Worm (Caenorhabditis elegans): ENCODE measurements around the gene srm-4.

Gene srm-4

DNA sequence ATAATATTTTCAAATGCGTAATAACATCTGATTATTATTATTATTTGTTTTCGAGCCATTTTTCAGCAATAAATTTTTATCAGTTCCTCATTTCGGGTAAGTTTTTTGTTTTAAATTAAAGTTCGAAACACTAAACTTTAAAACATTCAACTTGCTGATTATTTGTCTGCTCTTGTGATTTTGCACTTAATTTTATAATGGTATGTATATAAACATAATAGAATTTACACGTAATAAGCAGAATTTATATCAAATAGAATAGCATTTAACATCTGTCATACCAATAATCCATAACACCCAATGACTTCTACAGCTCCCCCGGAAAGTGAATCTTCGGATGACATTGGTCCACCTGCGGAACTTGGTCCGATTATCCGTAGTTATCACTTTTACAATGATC lies at the start of gene srm-4:
Gene srm-4 (plus strand): TSS at position 301 of the 400 bp plus-strand sequence.
- TF ChIP-seq nhr-28 (tag; optimal IDR thresholded peaks at IDR 0.05) = no peak
- TF ChIP-seq unc-120 (tag; optimal IDR thresholded peaks at IDR 0.05; ENCODE audit: poor library complexity, severe bottlenecking) = no peak
- no peak for TF ChIP-seq blmp-1 (tag; optimal IDR thresholded peaks at IDR 0.05)
- TF ChIP-seq mab-5 (tag; optimal IDR thresholded peaks at IDR 0.05) = no peak
- no peak for TF ChIP-seq ztf-11 (tag; optimal IDR thresholded peaks at IDR 0.05)
- no peak for TF ChIP-seq flh-1 (GFP tag; optimal IDR thresholded peaks at IDR 0.05)
- no peak for TF ChIP-seq pha-4 (tag; optimal IDR thresholded peaks at IDR 0.05)
- no peak for TF ChIP-seq hlh-1 (tag; optimal IDR thresholded peaks at IDR 0.05)
- no peak for TF ChIP-seq mls-2 (tag; optimal IDR thresholded peaks at IDR 0.05)
- no peak for TF ChIP-seq ceh-39 (tag; optimal IDR thresholded peaks at IDR 0.05)
- no peak for TF ChIP-seq sptf-1 (tag; optimal IDR thresholded peaks at IDR 0.05)
- no peak for TF ChIP-seq drap-1 (GFP tag; optimal IDR thresholded peaks at IDR 0.05)

DNA sequence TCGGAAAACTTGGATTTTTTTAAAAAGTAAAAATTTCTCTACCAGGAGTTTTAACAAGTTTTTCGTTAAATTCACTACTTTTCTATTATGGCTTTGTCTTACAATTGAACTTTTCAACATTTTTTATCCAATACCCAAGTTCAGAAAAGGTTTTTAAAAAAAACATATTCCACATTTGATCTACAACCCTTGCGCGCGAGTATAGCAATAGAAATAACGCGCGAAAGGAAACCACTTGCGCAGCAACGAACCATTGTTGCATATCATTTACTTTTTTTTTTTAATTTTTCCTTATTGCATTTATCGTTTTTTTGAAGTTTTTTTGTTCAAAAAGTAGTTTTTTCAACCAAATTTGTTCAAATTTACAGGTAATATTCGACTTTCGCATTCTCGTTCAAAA lies 47.4 kb upstream of the srm-4 start, which contains the start of gene F40G12.11:
Gene F40G12.11 (plus strand): TSS at position 369 of the 400 bp plus-strand sequence.
- no peak for TF ChIP-seq nhr-12 (tag; optimal IDR thresholded peaks at IDR 0.05)
- no peak for TF ChIP-seq blmp-1 (tag; optimal IDR thresholded peaks at IDR 0.05)
- no peak for TF ChIP-seq unc-39 (tag; optimal IDR thresholded peaks at IDR 0.05)
- no peak for TF ChIP-seq ceh-39 (tag; optimal IDR thresholded peaks at IDR 0.05)
- no peak for TF ChIP-seq lin-32 (GFP tag; optimal IDR thresholded peaks at IDR 0.05)
- TF ChIP-seq nhr-2 (tag; optimal IDR thresholded peaks at IDR 0.05) = no peak
- no peak for TF ChIP-seq mab-5 (tag; optimal IDR thresholded peaks at IDR 0.05)
- TF ChIP-seq ceh-43 (GFP tag; optimal IDR thresholded peaks at IDR 0.05) = no peak
- TF ChIP-seq mls-2 (tag; optimal IDR thresholded peaks at IDR 0.05) = no peak
- no peak for TF ChIP-seq unc-120 (tag; optimal IDR thresholded peaks at IDR 0.05; ENCODE audit: poor library complexity, severe bottlenecking)
- no peak for TF ChIP-seq mep-1 (tag; optimal IDR thresholded peaks at IDR 0.05)
- no peak for TF ChIP-seq pha-4 (tag; optimal IDR thresholded peaks at IDR 0.05)
- no peak for TF ChIP-seq ceh-83 (GFP tag; optimal IDR thresholded peaks at IDR 0.05)
- TF ChIP-seq nhr-28 (tag; optimal IDR thresholded peaks at IDR 0.05) = no peak
- no peak for TF ChIP-seq ztf-11 (tag; optimal IDR thresholded peaks at IDR 0.05)
- no peak for TF ChIP-seq lin-13 (tag; optimal IDR thresholded peaks at IDR 0.05)
- no peak for TF ChIP-seq elt-1 (tag; optimal IDR thresholded peaks at IDR 0.05; ENCODE audit: borderline replicate concordance, insufficient read depth)
- no peak for TF ChIP-seq ces-1 (GFP tag; optimal IDR thresholded peaks at IDR 0.05)

DNA sequence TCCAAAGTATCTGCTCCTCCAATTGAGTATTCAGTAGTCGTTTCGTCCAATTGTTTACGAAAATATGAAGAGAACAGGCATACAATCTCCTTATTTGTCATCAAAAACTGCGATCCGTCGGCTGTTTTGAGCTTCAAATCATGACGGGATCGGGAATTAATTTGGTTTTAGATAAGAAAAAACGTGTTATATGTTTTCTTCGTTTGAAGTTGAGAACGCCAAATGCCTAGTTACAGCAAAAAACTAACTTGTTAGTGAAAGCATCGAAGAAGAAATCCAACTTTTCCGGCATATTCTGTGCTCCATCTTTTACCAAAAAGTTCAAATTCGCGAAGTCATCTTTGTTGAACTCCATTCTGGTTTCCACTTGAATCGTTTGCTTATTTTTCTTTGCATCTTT lies 43.9 kb upstream of the srm-4 start, which contains the start of gene F14D7.1:
Gene F14D7.1 (minus strand): TSS at position 101 of the 400 bp plus-strand sequence.
- TF ChIP-seq cnd-1 (tag; optimal IDR thresholded peaks at IDR 0.05) (no peak), bed-3 (GFP tag; optimal IDR thresholded peaks at IDR 0.05) (no peak), elt-3 (tag; optimal IDR thresholded peaks at IDR 0.05) (no peak), lin-32 (GFP tag; optimal IDR thresholded peaks at IDR 0.05) (no peak), blmp-1 (tag; optimal IDR thresholded peaks at IDR 0.05) (no peak), nhr-12 (tag; optimal IDR thresholded peaks at IDR 0.05) (no peak), sem-2 (GFP tag; optimal IDR thresholded peaks at IDR 0.05) (no peak), ces-1 (GFP tag; optimal IDR thresholded peaks at IDR 0.05) (no peak), lin-13 (tag; optimal IDR thresholded peaks at IDR 0.05) (no peak), elt-1 (tag; optimal IDR thresholded peaks at IDR 0.05; ENCODE audit: borderline replicate concordance, insufficient read depth) (no peak), nhr-237 (tag; optimal IDR thresholded peaks at IDR 0.05) (no peak), mls-2 (tag; optimal IDR thresholded peaks at IDR 0.05) (no peak), nhr-2 (tag; optimal IDR thresholded peaks at IDR 0.05) (no peak), mab-5 (tag; optimal IDR thresholded peaks at IDR 0.05) (no peak), snpc-4 (tag; optimal IDR thresholded peaks at IDR 0.05) (no peak), unc-39 (tag; optimal IDR thresholded peaks at IDR 0.05) (no peak)

DNA sequence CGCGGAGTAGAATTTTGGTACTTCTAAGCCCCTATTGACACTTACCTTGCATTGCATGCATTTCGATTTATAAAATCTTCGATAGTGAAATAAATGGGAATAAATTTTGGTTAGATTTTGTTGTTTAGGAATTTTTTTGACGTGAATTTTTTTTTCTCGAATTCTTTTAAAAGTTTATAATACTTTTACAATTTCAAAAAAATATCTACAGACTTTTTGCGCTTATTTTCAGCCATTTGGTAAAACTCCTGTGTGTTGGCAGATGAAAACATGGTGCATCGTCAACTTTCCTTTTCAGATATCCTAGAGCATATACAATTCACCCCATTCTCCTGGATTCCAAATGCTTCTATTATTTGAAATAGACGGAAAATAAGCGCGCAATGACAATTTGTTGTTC lies 42.6 kb upstream of the srm-4 start, which contains the start of gene F14D7.18:
Gene F14D7.18 (minus strand): TSS at position 101 of the 400 bp plus-strand sequence.
- no peak for TF ChIP-seq zip-8 (tag; optimal IDR thresholded peaks at IDR 0.05)
- no peak for TF ChIP-seq unc-39 (tag; optimal IDR thresholded peaks at IDR 0.05)
- TF ChIP-seq ceh-39 (tag; optimal IDR thresholded peaks at IDR 0.05) = no peak
- no peak for TF ChIP-seq ceh-43 (GFP tag; optimal IDR thresholded peaks at IDR 0.05)
- TF ChIP-seq lin-32 (GFP tag; optimal IDR thresholded peaks at IDR 0.05) = no peak
- no peak for TF ChIP-seq pha-4 (tag; optimal IDR thresholded peaks at IDR 0.05)
- TF ChIP-seq mls-2 (tag; optimal IDR thresholded peaks at IDR 0.05) = no peak
- no peak for TF ChIP-seq elt-1 (tag; optimal IDR thresholded peaks at IDR 0.05; ENCODE audit: borderline replicate concordance, insufficient read depth)
- TF ChIP-seq cnd-1 (tag; optimal IDR thresholded peaks at IDR 0.05) = no peak
- TF ChIP-seq bed-3 (GFP tag; optimal IDR thresholded peaks at IDR 0.05) = no peak
- no peak for TF ChIP-seq sem-2 (GFP tag; optimal IDR thresholded peaks at IDR 0.05)
- TF ChIP-seq unc-120 (tag; optimal IDR thresholded peaks at IDR 0.05; ENCODE audit: poor library complexity, severe bottlenecking) = no peak
- no peak for TF ChIP-seq tbx-8 (GFP tag; optimal IDR thresholded peaks at IDR 0.05)
- no peak for TF ChIP-seq ces-1 (GFP tag; optimal IDR thresholded peaks at IDR 0.05)
- no peak for TF ChIP-seq flh-1 (GFP tag; optimal IDR thresholded peaks at IDR 0.05)
- no peak for TF ChIP-seq blmp-1 (tag; optimal IDR thresholded peaks at IDR 0.05)
